Fruit fly (Drosophila melanogaster) whole organism, embryonic: ENCODE data around the gene CG32625.

Experiments
- CG11504 ChIP-seq: fragments of 200-800 bp; sonication (Bioruptor generic); optimal IDR thresholded peaks from 3 replicates; lab custom pipeline; 2019; ENCODE audit warnings: missing biosample characterization, mild to moderate bottlenecking, missing genetic modification characterization, moderate library complexity
- CG14014 ChIP-seq: fragments of 200-800 bp; sonication (Bioruptor generic); IDR thresholded peaks from 2 replicates; pipeline ENCODE4 v1.3.6; 2022; ENCODE audit warnings: missing biosample characterization, missing genetic modification characterization
- CG14710 ChIP-seq: fragments of 200-800 bp; sonication (Bioruptor generic); optimal IDR thresholded peaks from 3 replicates; lab custom pipeline; 2019; ENCODE audit warnings: missing biosample characterization, mild to moderate bottlenecking, missing genetic modification characterization, moderate library complexity
- CG17568 ChIP-seq: fragments of 200-800 bp; sonication (Bioruptor generic); optimal IDR thresholded peaks from 2 replicates; lab custom pipeline; 2018; ENCODE audit warnings: missing biosample characterization, mild to moderate bottlenecking, missing genetic modification characterization, moderate library complexity
- CG5180 ChIP-seq: fragments of 200-800 bp; sonication (Bioruptor generic); optimal IDR thresholded peaks from 3 replicates; lab custom pipeline; 2017; ENCODE audit warnings: missing biosample characterization, missing genetic modification characterization, mild to moderate bottlenecking, moderate library complexity, missing genetic modification reagents
- CG7357 ChIP-seq: fragments of 200-800 bp; sonication (Bioruptor generic); IDR thresholded peaks from 3 replicates; pipeline ENCODE4 v1.3.6; 2022; ENCODE audit warnings: missing biosample characterization, missing genetic modification characterization
- CG7372 ChIP-seq: fragments of 200-800 bp; sonication (Bioruptor generic); IDR thresholded peaks from 2 replicates; pipeline ENCODE4 v1.3.6; 2022; ENCODE audit warnings: missing biosample characterization, missing genetic modification characterization
- CG8359 ChIP-seq: fragments of 200-800 bp; sonication (Bioruptor generic); optimal IDR thresholded peaks from 2 replicates; lab custom pipeline; 2017; ENCODE audit warnings: missing biosample characterization, mild to moderate bottlenecking, missing genetic modification characterization, borderline replicate concordance
- CG9876 ChIP-seq: fragments of 200-800 bp; sonication (Bioruptor generic); optimal IDR thresholded peaks from 2 replicates; lab custom pipeline; 2016; ENCODE audit warnings: missing biosample characterization, missing genetic modification characterization
- Camta ChIP-seq: fragments of 200-800 bp; sonication (Bioruptor generic); optimal IDR thresholded peaks from 2 replicates; lab custom pipeline; 2016; ENCODE audit warnings: missing biosample characterization, missing genetic modification characterization
- CrebB ChIP-seq: fragments of 200-800 bp; sonication (Bioruptor generic); optimal IDR thresholded peaks from 3 replicates; lab custom pipeline; 2018; ENCODE audit warnings: missing biosample characterization, mild to moderate bottlenecking, missing genetic modification characterization
- Deaf1 ChIP-seq: fragments of 200-800 bp; optimal IDR thresholded peaks from 3 replicates; lab custom pipeline; 2019; ENCODE audit warnings: missing biosample characterization, mild to moderate bottlenecking, missing genetic modification characterization, moderate library complexity
- Dek ChIP-seq: fragments of 200-800 bp; sonication (Bioruptor generic); optimal IDR thresholded peaks from 3 replicates; lab custom pipeline; 2019; ENCODE audit warnings: missing biosample characterization, mild to moderate bottlenecking, missing genetic modification characterization, moderate library complexity
- Doc3 ChIP-seq: fragments of 200-800 bp; sonication (Bioruptor generic); IDR thresholded peaks from 3 replicates; pipeline ENCODE4 v1.3.6; 2022; ENCODE audit warnings: missing biosample characterization, missing genetic modification characterization; ENCODE audit not compliant: partially characterized antibody
- Ets97D ChIP-seq: fragments of 200-800 bp; sonication (Bioruptor generic); optimal IDR thresholded peaks from 3 replicates; lab custom pipeline; 2016; ENCODE audit warnings: missing biosample characterization, missing genetic modification characterization
- HLHmδ ChIP-seq: fragments of 200-800 bp; sonication (Bioruptor generic); optimal IDR thresholded peaks from 2 replicates; lab custom pipeline; 2018; ENCODE audit warnings: missing biosample characterization, mild to moderate bottlenecking, missing genetic modification characterization, moderate library complexity
- HmgD ChIP-seq: fragments of 200-800 bp; sonication (Bioruptor generic); optimal IDR thresholded peaks from 3 replicates; lab custom pipeline; 2016; ENCODE audit warnings: missing biosample characterization, missing genetic modification characterization
- Lim3 ChIP-seq: fragments of 200-800 bp; sonication (Bioruptor generic); IDR thresholded peaks from 2 replicates; pipeline ENCODE4 v1.3.6; 2022; ENCODE audit warnings: missing biosample characterization, missing genetic modification characterization
- Max ChIP-seq: fragments of 200-800 bp; sonication (Bioruptor generic); optimal IDR thresholded peaks from 2 replicates; lab custom pipeline; 2016; ENCODE audit warnings: missing biosample characterization, mild to moderate bottlenecking, missing genetic modification characterization
- NC2β ChIP-seq: fragments of 200-800 bp; sonication (Bioruptor generic); optimal IDR thresholded peaks from 2 replicates; lab custom pipeline; 2016; ENCODE audit warnings: missing biosample characterization, missing genetic modification characterization
- Pdp1 ChIP-seq, 2 experiments: fragments of 200-800 bp; sonication (Bioruptor generic); optimal IDR thresholded peaks; 3 replicates each; lab custom pipeline; 2016; ENCODE audit warnings: missing biosample characterization in 2 of 2, missing genetic modification characterization in 2 of 2, mild to moderate bottlenecking in 1 of 2, moderate library complexity in 1 of 2
- Side ChIP-seq: fragments of 200-800 bp; sonication (Bioruptor generic); optimal IDR thresholded peaks from 2 replicates; lab custom pipeline; 2016; ENCODE audit warnings: missing biosample characterization, missing genetic modification characterization
- Ssrp ChIP-seq: fragments of 200-800 bp; sonication (Bioruptor generic); optimal IDR thresholded peaks from 2 replicates; lab custom pipeline; 2018; ENCODE audit warnings: missing biosample characterization, mild to moderate bottlenecking, missing genetic modification characterization, moderate library complexity
- Xrp1 ChIP-seq: fragments of 200-800 bp; sonication (Bioruptor generic); IDR thresholded peaks from 2 replicates; pipeline ENCODE4 v1.3.6; 2022; ENCODE audit warnings: missing biosample characterization, missing genetic modification characterization
- ac ChIP-seq: fragments of 200-800 bp; sonication (Bioruptor generic); optimal IDR thresholded peaks from 3 replicates; lab custom pipeline; 2017; ENCODE audit warnings: missing biosample characterization, mild to moderate bottlenecking, missing genetic modification characterization
- amos ChIP-seq: fragments of 200-800 bp; sonication (Bioruptor generic); IDR thresholded peaks from 2 replicates; pipeline ENCODE4 v1.3.6; 2022; ENCODE audit warnings: missing biosample characterization, missing genetic modification characterization; ENCODE audit not compliant: partially characterized antibody
- ara ChIP-seq: fragments of 200-800 bp; sonication (Bioruptor generic); IDR thresholded peaks from 2 replicates; pipeline ENCODE4 v1.3.6; 2022; ENCODE audit warnings: missing biosample characterization, missing genetic modification characterization
- bcd ChIP-seq: fragments of 200-800 bp; sonication (Bioruptor generic); optimal IDR thresholded peaks from 2 replicates; lab custom pipeline; 2017; ENCODE audit warnings: missing biosample characterization, mild to moderate bottlenecking, missing genetic modification characterization
- br ChIP-seq: fragments of >200 bp; optimal IDR thresholded peaks from 2 replicates; lab custom pipeline; 2017
- danr ChIP-seq: fragments of 200-800 bp; sonication (Bioruptor generic); IDR thresholded peaks from 2 replicates; pipeline ENCODE4 v1.3.6; 2022; ENCODE audit warnings: missing biosample characterization, missing genetic modification characterization
- exex ChIP-seq: fragments of 200-800 bp; sonication (Bioruptor generic); optimal IDR thresholded peaks from 4 replicates; lab custom pipeline; 2018; ENCODE audit warnings: missing biosample characterization, mild to moderate bottlenecking, missing genetic modification characterization, moderate library complexity
- fd64A ChIP-seq: fragments of 200-800 bp; sonication (Bioruptor generic); optimal IDR thresholded peaks from 3 replicates; lab custom pipeline; 2018; ENCODE audit warnings: missing biosample characterization, mild to moderate bottlenecking, missing genetic modification characterization
- gcm ChIP-seq: fragments of 200-800 bp; sonication (Bioruptor generic); optimal IDR thresholded peaks from 2 replicates; lab custom pipeline; 2019; ENCODE audit warnings: missing biosample characterization, mild to moderate bottlenecking, missing genetic modification characterization, moderate library complexity
- inv ChIP-seq: fragments of 200-800 bp; sonication (Bioruptor generic); IDR thresholded peaks from 2 replicates; pipeline ENCODE4 v1.3.6; 2022; ENCODE audit warnings: missing biosample characterization, missing genetic modification characterization; ENCODE audit not compliant: partially characterized antibody
- kah ChIP-seq: fragments of 200-800 bp; sonication (Bioruptor generic); optimal IDR thresholded peaks from 2 replicates; lab custom pipeline; 2018; ENCODE audit warnings: missing biosample characterization, mild to moderate bottlenecking, missing genetic modification characterization
- kni ChIP-seq: fragments of 200-800 bp; sonication (Bioruptor generic); optimal IDR thresholded peaks from 3 replicates; lab custom pipeline; 2017; ENCODE audit warnings: mild to moderate bottlenecking, missing biosample characterization, missing genetic modification reagents, missing genetic modification characterization
- knrl ChIP-seq: fragments of 200-800 bp; sonication (Bioruptor generic); IDR thresholded peaks from 3 replicates; pipeline ENCODE4 v1.3.6; 2022; ENCODE audit warnings: missing biosample characterization, missing genetic modification characterization; ENCODE audit not compliant: partially characterized antibody
- mld ChIP-seq: fragments of 200-800 bp; sonication (Bioruptor generic); IDR thresholded peaks from 3 replicates; pipeline ENCODE4 v1.3.6; 2022; ENCODE audit warnings: missing biosample characterization, missing genetic modification characterization; ENCODE audit not compliant: partially characterized antibody
- nau ChIP-seq: fragments of 200-800 bp; sonication (Bioruptor generic); optimal IDR thresholded peaks from 3 replicates; lab custom pipeline; 2017; ENCODE audit warnings: missing biosample characterization, mild to moderate bottlenecking, missing genetic modification characterization, missing genetic modification reagents
- sc ChIP-seq, 3 experiments: fragments of >200 bp in 2 of 3; fragments of 200-800 bp in 1 of 3; sonication (Bioruptor generic) in 1 of 3; optimal IDR thresholded peaks; 2 replicates in 2 of 3; 3 replicates in 1 of 3; lab custom pipeline; 2017; ENCODE audit warnings: mild to moderate bottlenecking in 1 of 3, missing biosample characterization in 1 of 3, missing genetic modification characterization in 1 of 3, missing genetic modification reagents in 1 of 3
- scrt ChIP-seq: fragments of 200-800 bp; sonication (Bioruptor generic); optimal IDR thresholded peaks from 2 replicates; lab custom pipeline; 2018; ENCODE audit warnings: missing biosample characterization, mild to moderate bottlenecking, missing genetic modification characterization, moderate library complexity
- sim ChIP-seq: fragments of 200-800 bp; sonication (Bioruptor generic); IDR thresholded peaks from 2 replicates; pipeline ENCODE4 v1.3.6; 2022; ENCODE audit warnings: missing biosample characterization, missing genetic modification characterization
- sisA ChIP-seq: fragments of 200-800 bp; sonication (Bioruptor generic); IDR thresholded peaks from 2 replicates; pipeline ENCODE4 v1.3.6; 2022; ENCODE audit warnings: missing biosample characterization, missing genetic modification characterization
- sqz ChIP-seq: fragments of 200-800 bp; sonication (Bioruptor generic); optimal IDR thresholded peaks from 3 replicates; lab custom pipeline; 2018; ENCODE audit warnings: missing biosample characterization, mild to moderate bottlenecking, missing genetic modification characterization
- stc ChIP-seq: fragments of 200-800 bp; sonication (Bioruptor generic); IDR thresholded peaks from 2 replicates; pipeline ENCODE4 v1.3.6; 2022; ENCODE audit warnings: missing biosample characterization, missing genetic modification characterization
- tio ChIP-seq: fragments of 200-800 bp; sonication (Bioruptor generic); optimal IDR thresholded peaks from 2 replicates; lab custom pipeline; 2017; ENCODE audit warnings: missing biosample characterization, missing genetic modification characterization, inconsistent platforms
- tna ChIP-seq: fragments of 200-800 bp; sonication (Bioruptor generic); IDR thresholded peaks from 2 replicates; pipeline ENCODE4 v1.3.6; 2022; ENCODE audit warnings: missing biosample characterization, missing genetic modification characterization; ENCODE audit not compliant: partially characterized antibody
- twi ChIP-seq: fragments of 200-800 bp; optimal IDR thresholded peaks from 2 replicates; lab custom pipeline; 2019; ENCODE audit warnings: missing biosample characterization, mild to moderate bottlenecking, missing genetic modification characterization, moderate library complexity
- vfl ChIP-seq: fragments of 200-800 bp; sonication (Bioruptor generic); optimal IDR thresholded peaks from 2 replicates; lab custom pipeline; 2016; ENCODE audit warnings: missing biosample characterization, missing genetic modification characterization
- z ChIP-seq: fragments of 200-800 bp; sonication (Bioruptor generic); IDR thresholded peaks from 3 replicates; pipeline ENCODE4 v1.3.6; 2022; ENCODE audit warnings: missing biosample characterization, missing genetic modification characterization

The CG32625 gene

DNA sequence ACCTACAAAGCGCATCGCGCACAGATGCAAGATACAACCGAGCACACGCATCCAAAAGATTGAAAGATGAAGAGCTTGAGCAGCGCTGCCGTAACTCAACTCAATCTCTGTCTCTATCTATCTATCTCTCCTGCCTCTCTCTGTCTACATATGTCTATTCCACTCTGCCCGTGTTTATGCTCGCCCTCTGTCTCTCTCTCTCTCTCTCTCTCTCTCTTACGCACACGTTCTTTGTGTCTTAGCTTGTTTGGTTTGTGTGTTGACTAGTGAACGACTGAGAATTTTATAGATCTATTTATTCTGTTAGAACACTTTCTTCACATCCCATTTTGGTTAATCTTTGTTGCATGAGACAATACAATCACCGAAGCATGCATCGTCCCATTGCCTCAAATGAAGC is 48.9 kb upstream of the CG32625 start (continued):
- TF ChIP-seq tio (GFP tag; lab: Kevin White, UChicago) (no peak), HmgD (GFP tag; lab: Kevin White, UChicago) (peak; percentile 4), sc (optimal IDR thresholded peaks at IDR 0.05; lab: Kevin White, UChicago) (no peak), sc (GFP tag; optimal IDR thresholded peaks at IDR 0.05; lab: Kevin White, UChicago) (no peak), sisA (GFP tag; lab: Robert Waterston, UW) (no peak), Doc3 (GFP tag; lab: Robert Waterston, UW) (no peak), Ets97D (GFP tag; lab: Kevin White, UChicago) (no peak), kah (GFP tag; lab: Kevin White, UChicago) (no peak), z (peak; percentile 91), Dek (tag; lab: Kevin White, UChicago) (no peak), mld (GFP tag; lab: Robert Waterston, UW) (no peak), CG9876 (GFP tag; lab: Kevin White, UChicago) (peak; percentile 28), CG7357 (no peak), inv (no peak), CG7372 (GFP tag; lab: Robert Waterston, UW) (no peak), CG17568 (GFP tag; lab: Kevin White, UChicago) (no peak), vfl (no peak), NC2β (GFP tag; lab: Kevin White, UChicago) (peak; percentile 0), bcd (GFP tag; lab: Kevin White, UChicago) (no peak), br (lab: Kevin White, UChicago) (no peak), knrl (GFP tag; lab: Robert Waterston, UW) (no peak), tna (GFP tag; lab: Robert Waterston, UW) (no peak), CG14014 (GFP tag; lab: Robert Waterston, UW) (no peak), gcm (no peak), kni (GFP tag; lab: Kevin White, UChicago) (no peak), scrt (GFP tag; lab: Kevin White, UChicago) (no peak), Lim3 (GFP tag; lab: Robert Waterston, UW) (no peak), CG14710 (tag; lab: Kevin White, UChicago) (peak; percentile 32), Camta (GFP tag; lab: Kevin White, UChicago) (no peak), fd64A (peak; percentile 32), Xrp1 (GFP tag; lab: Robert Waterston, UW) (peak; percentile 47), sqz (no peak), Deaf1 (tag; lab: Kevin White, UChicago) (no peak), amos (GFP tag; lab: Robert Waterston, UW) (no peak), Pdp1 (GFP tag; optimal IDR thresholded peaks at IDR 0.05; lab: Kevin White, UChicago) (peak in 1 of 2 experiments; percentile 65), CG8359 (GFP tag; lab: Kevin White, UChicago) (no peak), stc (no peak), Max (GFP tag; lab: Kevin White, UChicago) (no peak), sim (GFP tag; lab: Robert Waterston, UW) (no peak), Side (GFP tag; lab: Kevin White, UChicago) (no peak), ara (GFP tag; lab: Robert Waterston, UW) (no peak), Ssrp (no peak), danr (no peak), HLHmδ (peak; percentile 25), CG11504 (tag; lab: Kevin White, UChicago) (no peak), exex (no peak), ac (GFP tag; lab: Kevin White, UChicago) (no peak), CG5180 (peak; percentile 11), twi (tag; lab: Kevin White, UChicago) (peak; percentile 27), CrebB (tag; lab: Kevin White, UChicago) (no peak), nau (no peak)
